Worm (Caenorhabditis elegans) whole organism, early embryonic: ENCODE measurements around the gene rpl-28.

ENCODE experiments used
- B0310.2 ChIP-seq: sonication (generic microtip); optimal IDR thresholded peaks from 2 replicates; lab custom pipeline; 2016; ENCODE audit warnings: mild to moderate bottlenecking, missing genetic modification characterization, missing compliant biosample characterization
- F13C5.2 ChIP-seq: sonication (generic microtip); optimal IDR thresholded peaks from 2 replicates; lab custom pipeline; 2017; ENCODE audit warnings: mild to moderate bottlenecking, missing genetic modification characterization, inconsistent platforms, missing compliant biosample characterization
- aly-1 ChIP-seq: sonication (generic microtip); optimal IDR thresholded peaks from 2 replicates; lab custom pipeline; 2016; ENCODE audit warnings: missing genetic modification characterization, missing compliant biosample characterization
- ama-1 ChIP-seq: fragments of 150-350 bp; optimal IDR thresholded peaks from 2 replicates; lab custom pipeline; 2014
- ceh-13 ChIP-seq: fragments of 200-800 bp; sonication (Bioruptor generic); optimal IDR thresholded peaks from 2 replicates; lab custom pipeline; 2018; ENCODE audit warnings: mild to moderate bottlenecking, missing genetic modification characterization, missing compliant biosample characterization
- ceh-36 ChIP-seq: sonication (generic microtip); optimal IDR thresholded peaks from 2 replicates; lab custom pipeline; 2016; ENCODE audit warnings: missing genetic modification characterization, inconsistent platforms, missing compliant biosample characterization
- ets-7 ChIP-seq: sonication (generic microtip); optimal IDR thresholded peaks from 2 replicates; lab custom pipeline; 2016; ENCODE audit warnings: missing genotype, missing genetic modification characterization, missing compliant biosample characterization
- flt-1 ChIP-seq: fragments of 200-800 bp; sonication (Bioruptor generic); IDR thresholded peaks from 2 replicates; pipeline ENCODE4 v1.3.6; 2022; ENCODE audit warnings: missing genetic modification characterization, missing compliant biosample characterization
- hmbx-1 ChIP-seq: sonication (generic microtip); optimal IDR thresholded peaks from 2 replicates; lab custom pipeline; 2016; ENCODE audit warnings: mild to moderate bottlenecking, missing genetic modification characterization, missing compliant biosample characterization
- hmg-4 ChIP-seq: fragments of 200-800 bp; sonication (Bioruptor generic); optimal IDR thresholded peaks from 2 replicates; lab custom pipeline; 2018; ENCODE audit warnings: mild to moderate bottlenecking, missing genetic modification characterization, missing compliant biosample characterization
- hnd-1 ChIP-seq: sonication (generic microtip); optimal IDR thresholded peaks from 2 replicates; lab custom pipeline; 2016; ENCODE audit warnings: missing genetic modification characterization, missing compliant biosample characterization
- pes-1 ChIP-seq: fragments of 200-800 bp; sonication (Bioruptor generic); IDR thresholded peaks from 2 replicates; pipeline ENCODE4 v1.3.6; 2022; ENCODE audit warnings: missing genetic modification reagents, missing genetic modification characterization, missing compliant biosample characterization
- scrt-1 ChIP-seq: fragments of 200-800 bp; sonication (Bioruptor generic); IDR thresholded peaks from 2 replicates; pipeline ENCODE4 v1.3.6; 2022; ENCODE audit warnings: missing genetic modification characterization, missing compliant biosample characterization
- sea-1 ChIP-seq: fragments of 200-800 bp; sonication (Bioruptor generic); conservative IDR thresholded peaks from 2 replicates; pipeline ENCODE4 v1.3.6; 2022; ENCODE audit warnings: missing genetic modification characterization, missing compliant biosample characterization
- tbx-11 ChIP-seq: fragments of 200-800 bp; sonication (Bioruptor generic); IDR thresholded peaks from 2 replicates; pipeline ENCODE4 v1.3.6; 2022; ENCODE audit warnings: missing genetic modification characterization, missing compliant biosample characterization
- tbx-37 ChIP-seq: fragments of 200-800 bp; sonication (Bioruptor generic); conservative IDR thresholded peaks from 2 replicates; pipeline ENCODE4 v1.3.6; 2022; ENCODE audit warnings: missing genetic modification reagents, missing genetic modification characterization, missing compliant biosample characterization
- tra-4 ChIP-seq: sonication (generic microtip); optimal IDR thresholded peaks from 2 replicates; lab custom pipeline; 2017; ENCODE audit warnings: missing genetic modification characterization, missing compliant biosample characterization

The rpl-28 gene

DNA sequence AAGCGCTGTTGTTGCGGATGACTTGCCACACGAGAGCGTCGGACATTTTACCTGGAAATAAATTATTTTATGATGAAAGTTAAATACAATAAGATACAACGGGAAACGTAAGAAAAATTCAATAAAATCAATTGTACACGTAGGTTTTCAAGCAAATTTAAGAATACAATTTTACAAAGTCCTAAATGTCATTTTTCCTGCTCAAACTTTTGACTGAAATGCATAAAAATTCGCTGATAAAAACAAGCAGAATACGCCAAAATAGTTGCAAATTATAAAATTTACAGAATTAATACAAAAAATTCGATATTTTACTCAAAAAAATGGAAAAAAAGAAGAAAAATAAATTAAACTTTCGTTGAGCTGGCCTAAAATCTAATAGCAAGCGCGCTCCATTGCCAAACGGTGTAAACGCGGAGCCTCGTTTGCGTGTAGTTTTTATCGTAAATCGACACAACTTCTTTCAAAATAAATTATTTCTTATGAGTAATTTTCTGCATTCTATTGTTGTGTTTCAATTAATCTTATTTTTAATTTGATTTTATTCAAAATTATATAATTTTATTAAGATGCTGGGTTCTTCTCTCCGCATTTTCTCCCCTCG, at the start of gene rpl-28, which contains the start of gene mrpl-49:
Gene rpl-28, minus strand, starts transcription at position 51 of the 604 bp plus-strand sequence.
Gene mrpl-49, plus strand, starts transcription at position 570 of the 604 bp plus-strand sequence.
- TF ChIP-seq F13C5.2 = peak; percentile 33
- TF ChIP-seq scrt-1 (GFP tag; lab: Robert Waterston, UW) = no peak

DNA sequence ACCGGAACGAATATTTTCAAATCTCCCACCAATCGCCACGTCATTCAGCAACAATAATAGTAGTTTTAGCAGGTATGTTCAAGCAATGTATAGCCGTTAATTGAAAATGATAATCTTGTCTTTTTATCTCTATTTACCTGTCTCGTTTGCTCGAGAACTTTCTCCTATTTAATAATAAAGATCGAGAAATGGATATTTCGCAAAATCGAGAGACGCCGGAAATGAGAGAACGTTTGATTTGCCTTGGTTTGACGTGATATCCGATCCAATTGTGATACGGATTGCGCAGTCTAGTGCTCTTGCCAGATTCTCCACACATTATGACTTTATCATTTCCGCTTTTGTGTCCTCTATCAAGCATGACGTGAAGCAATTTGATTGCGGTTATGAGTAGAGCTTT, 45.9 kb upstream of the rpl-28 start:
- TF ChIP-seq B0310.2 (tag; lab: Kevin White, UChicago) (no peak), aly-1 (no peak), ceh-13 (no peak), F13C5.2 (no peak), tbx-37 (GFP tag; lab: Robert Waterston, UW) (no peak), pes-1 (GFP tag; lab: Robert Waterston, UW) (no peak), sea-1 (GFP tag; lab: Robert Waterston, UW) (no peak), ama-1 (lab: Kevin White, UChicago) (no peak), ceh-36 (tag; lab: Kevin White, UChicago) (no peak), tra-4 (tag; lab: Kevin White, UChicago) (no peak), hnd-1 (tag; lab: Kevin White, UChicago) (no peak), tbx-11 (GFP tag; lab: Robert Waterston, UW) (no peak), scrt-1 (GFP tag; lab: Robert Waterston, UW) (no peak), ets-7 (tag; lab: Kevin White, UChicago) (no peak), flt-1 (GFP tag; lab: Robert Waterston, UW) (no peak), hmbx-1 (no peak), hmg-4 (GFP tag; lab: Kevin White, UChicago) (no peak)

DNA sequence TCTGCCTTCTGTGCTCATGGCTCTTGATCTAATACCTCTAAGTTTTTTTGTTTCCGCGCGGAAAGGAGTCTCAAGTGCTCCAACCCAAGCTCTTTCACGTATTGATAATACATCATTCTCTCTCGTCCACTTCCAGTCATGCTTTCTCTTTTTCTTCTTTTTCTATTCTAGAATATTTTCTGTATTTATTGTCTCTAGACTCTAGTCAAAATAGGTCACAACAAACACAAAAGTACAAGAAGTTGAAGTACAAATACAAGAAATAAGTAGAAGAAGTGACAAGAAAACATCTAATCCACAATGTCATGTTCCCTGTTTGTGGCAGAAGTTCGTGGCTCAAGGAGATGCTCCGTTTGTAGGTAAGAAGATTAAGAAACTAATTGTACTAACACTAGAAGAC, 45.3 kb upstream of the rpl-28 start, which contains the start of gene ZC455.1:
Gene ZC455.1, plus strand, starts transcription at position 301 of the 400 bp plus-strand sequence.
- no peak for TF ChIP-seq ceh-13
- TF ChIP-seq ama-1 (lab: Kevin White, UChicago) = no peak
- no peak for TF ChIP-seq ceh-36 (tag; lab: Kevin White, UChicago)
- no peak for TF ChIP-seq F13C5.2
- TF ChIP-seq hmbx-1 = no peak

DNA sequence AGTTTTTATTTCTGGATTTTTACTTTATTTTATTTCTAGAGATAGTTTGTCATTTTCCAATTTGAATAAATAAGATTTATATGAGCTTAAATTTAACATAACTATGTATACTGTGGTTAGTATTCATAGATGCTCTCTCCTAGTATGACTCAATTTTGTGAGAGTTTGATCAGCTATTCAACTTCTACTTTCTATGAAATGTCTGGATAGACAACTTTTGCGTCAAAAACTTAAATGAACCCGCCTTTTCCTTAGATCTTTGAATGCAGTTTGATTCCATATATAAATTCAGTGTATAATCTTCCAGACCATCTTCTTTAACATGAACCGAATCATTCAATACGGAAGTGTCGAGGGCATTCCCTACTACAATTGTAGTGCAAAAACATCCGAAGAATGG, 41.0 kb upstream of the rpl-28 start, which contains the start of gene srt-43:
Gene srt-43, plus strand, starts transcription at position 301 of the 400 bp plus-strand sequence.
- TF ChIP-seq tra-4 (tag; lab: Kevin White, UChicago) (no peak), ets-7 (tag; lab: Kevin White, UChicago) (no peak), tbx-11 (GFP tag; lab: Robert Waterston, UW) (no peak), hmbx-1 (no peak), ceh-13 (no peak), scrt-1 (GFP tag; lab: Robert Waterston, UW) (no peak), hmg-4 (GFP tag; lab: Kevin White, UChicago) (no peak), hnd-1 (tag; lab: Kevin White, UChicago) (no peak), ceh-36 (tag; lab: Kevin White, UChicago) (no peak), B0310.2 (tag; lab: Kevin White, UChicago) (no peak), sea-1 (GFP tag; lab: Robert Waterston, UW) (no peak), F13C5.2 (no peak), aly-1 (no peak), tbx-37 (GFP tag; lab: Robert Waterston, UW) (no peak), pes-1 (GFP tag; lab: Robert Waterston, UW) (no peak), ama-1 (lab: Kevin White, UChicago) (no peak), flt-1 (GFP tag; lab: Robert Waterston, UW) (no peak)

DNA sequence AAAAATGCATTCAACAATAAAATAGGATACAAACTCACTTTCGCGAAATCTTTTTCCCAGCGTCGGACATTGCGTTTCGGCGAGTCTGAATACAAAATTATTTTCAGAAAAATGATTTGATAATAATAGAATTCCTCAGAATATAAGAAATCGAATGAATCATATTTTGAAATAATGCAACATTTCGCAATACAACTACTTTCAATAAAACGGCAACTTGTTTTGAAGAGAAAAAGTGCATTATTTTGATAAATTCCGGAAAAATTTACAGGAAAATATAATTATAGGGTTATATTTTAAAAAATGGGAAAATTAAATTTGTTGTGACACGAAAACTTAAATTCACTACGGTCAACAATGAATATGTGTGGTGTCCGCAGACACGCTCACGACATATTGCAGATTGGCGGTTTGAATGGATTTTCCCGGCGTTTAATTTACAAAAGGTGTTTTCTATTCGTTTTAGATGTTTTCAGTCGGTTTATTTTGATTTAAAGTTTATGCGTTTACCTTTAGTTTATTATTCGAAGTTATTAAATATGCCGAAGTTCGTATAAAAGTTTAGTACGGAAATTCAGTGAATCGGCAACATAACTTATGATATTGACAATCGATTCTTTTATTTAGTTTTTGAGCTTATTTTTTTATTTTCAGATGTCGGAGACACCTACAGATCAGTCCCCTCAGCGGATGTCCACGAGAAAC, 35.5 kb upstream of the rpl-28 start, which contains the start of the genes abcf-1 and scc-3:
Gene abcf-1, minus strand, starts transcription at position 85 of the 705 bp plus-strand sequence.
Gene scc-3, plus strand, starts transcription at position 655 of the 705 bp plus-strand sequence.
- TF ChIP-seq F13C5.2 (peak; percentile 20), flt-1 (GFP tag; lab: Robert Waterston, UW) (no peak)

DNA sequence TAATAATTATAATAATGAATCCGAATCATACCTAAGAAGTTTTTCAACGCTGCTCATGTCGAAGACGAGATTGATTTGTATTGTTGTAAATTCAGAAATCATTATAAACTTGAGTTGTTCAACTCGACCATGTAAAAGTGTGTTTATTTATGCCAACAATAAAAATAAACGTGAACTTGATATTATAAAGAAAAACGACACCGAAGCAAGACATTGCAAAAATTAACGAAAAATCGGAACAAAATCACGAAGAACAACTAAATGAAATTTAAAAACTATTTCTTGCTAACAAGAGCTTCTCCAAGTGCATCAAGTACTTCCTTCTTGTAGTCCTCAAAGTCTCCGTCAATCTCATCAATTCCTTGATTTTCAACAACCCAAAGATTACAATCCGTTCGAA, 33.0 kb upstream of the rpl-28 start, which contains the start of gene F18E2.15:
Gene F18E2.15, minus strand, starts transcription at position 101 of the 400 bp plus-strand sequence.
- no peak for TF ChIP-seq F13C5.2
- TF ChIP-seq pes-1 (GFP tag; lab: Robert Waterston, UW) = no peak
- TF ChIP-seq aly-1 = no peak
- TF ChIP-seq B0310.2 (tag; lab: Kevin White, UChicago) = no peak
- TF ChIP-seq tbx-11 (GFP tag; lab: Robert Waterston, UW) = no peak
- TF ChIP-seq tra-4 (tag; lab: Kevin White, UChicago) = no peak
- TF ChIP-seq ama-1 (lab: Kevin White, UChicago) = no peak
- no peak for TF ChIP-seq sea-1 (GFP tag; lab: Robert Waterston, UW)
- TF ChIP-seq hmbx-1 = no peak
- TF ChIP-seq ceh-36 (tag; lab: Kevin White, UChicago) = no peak
- TF ChIP-seq ets-7 (tag; lab: Kevin White, UChicago) = no peak

DNA sequence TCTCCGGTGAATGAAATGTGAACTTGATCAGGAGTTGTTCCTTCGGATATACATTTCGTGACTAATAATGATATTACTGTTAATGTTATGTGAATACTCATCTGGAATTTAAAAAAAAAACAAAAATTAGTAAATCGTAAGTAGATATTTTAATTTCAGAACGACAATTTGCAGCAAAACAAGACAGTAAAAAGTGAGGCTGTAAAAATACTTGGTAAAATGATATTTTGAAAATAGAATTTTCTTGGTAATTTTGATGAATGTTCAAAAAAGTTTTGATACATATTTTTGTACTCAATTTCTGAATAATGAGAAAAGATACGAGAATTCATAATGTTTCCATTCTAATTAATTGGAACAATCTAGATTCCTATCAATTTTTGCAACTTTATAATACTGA, 31.7 kb upstream of the rpl-28 start, which contains the start of gene papl-1:
Gene papl-1, minus strand, starts transcription at position 101 of the 400 bp plus-strand sequence.
- no peak for TF ChIP-seq aly-1
- TF ChIP-seq scrt-1 (GFP tag; lab: Robert Waterston, UW) = no peak
- no peak for TF ChIP-seq flt-1 (GFP tag; lab: Robert Waterston, UW)
- TF ChIP-seq hmbx-1 = no peak
- no peak for TF ChIP-seq F13C5.2
- no peak for TF ChIP-seq B0310.2 (tag; lab: Kevin White, UChicago)
- TF ChIP-seq hnd-1 (tag; lab: Kevin White, UChicago) = no peak
- no peak for TF ChIP-seq ama-1 (lab: Kevin White, UChicago)
- TF ChIP-seq tbx-37 (GFP tag; lab: Robert Waterston, UW) = no peak
- no peak for TF ChIP-seq ets-7 (tag; lab: Kevin White, UChicago)
- no peak for TF ChIP-seq ceh-13
- no peak for TF ChIP-seq tbx-11 (GFP tag; lab: Robert Waterston, UW)
- TF ChIP-seq ceh-36 (tag; lab: Kevin White, UChicago) = no peak
- TF ChIP-seq sea-1 (GFP tag; lab: Robert Waterston, UW) = no peak
- TF ChIP-seq hmg-4 (GFP tag; lab: Kevin White, UChicago) = no peak
- no peak for TF ChIP-seq pes-1 (GFP tag; lab: Robert Waterston, UW)
- TF ChIP-seq tra-4 (tag; lab: Kevin White, UChicago) = no peak
